Worm (Caenorhabditis elegans): ENCODE measurements around the gene rrf-3.
A peak's percentile ranks its signal among the peaks of the same experiment; 100 is the strongest.

Gene rrf-3

DNA sequence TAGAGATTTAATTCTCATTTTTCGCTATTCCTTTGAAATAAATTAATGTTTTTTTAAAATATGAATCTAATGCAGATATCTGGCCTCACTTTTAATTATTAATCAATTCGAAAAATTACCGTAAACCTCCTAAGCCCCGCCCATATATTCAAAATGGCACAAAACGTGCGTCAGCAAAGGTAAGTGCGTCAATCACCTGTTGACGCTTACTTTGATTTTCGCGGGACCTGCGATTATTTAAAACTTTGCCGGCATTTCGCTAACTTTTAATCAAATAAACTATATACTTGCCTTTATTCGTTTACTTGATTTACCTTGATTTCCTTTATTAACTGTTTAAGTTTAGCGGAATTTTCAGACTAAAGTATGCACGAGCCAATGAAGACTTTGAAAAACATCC lies 4.3 kb upstream of the rrf-3 start, which contains the start of gene pch-2 (continued):
- TF ChIP-seq lsy-12 (tag; optimal IDR thresholded peaks at IDR 0.05), result no peak
- TF ChIP-seq lin-39 (tag; optimal IDR thresholded peaks at IDR 0.05), result peak; percentile 13
- TF ChIP-seq ceh-16 (tag; optimal IDR thresholded peaks at IDR 0.05), result no peak
- TF ChIP-seq pqm-1 (tag; optimal IDR thresholded peaks at IDR 0.05), result no peak
- no peak for TF ChIP-seq ZK546.5 (tag; optimal IDR thresholded peaks at IDR 0.05)
- no peak for TF ChIP-seq sea-2 (GFP tag; optimal IDR thresholded peaks at IDR 0.05)
- TF ChIP-seq pha-4 (tag; optimal IDR thresholded peaks at IDR 0.05), result peak; percentile 59
- TF ChIP-seq daf-12 (tag; optimal IDR thresholded peaks at IDR 0.05), result no peak
- peak; percentile 11 for TF ChIP-seq elt-2 (tag; optimal IDR thresholded peaks at IDR 0.05)

ce11 chrII:8160916-8161315 lies 1.3 kb upstream of the rrf-3 start:
- no peak for TF ChIP-seq ama-1 (optimal IDR thresholded peaks at IDR 0.05)
- TF ChIP-seq elt-1 (tag; optimal IDR thresholded peaks at IDR 0.05), result no peak
- TF ChIP-seq zag-1 (tag; optimal IDR thresholded peaks at IDR 0.05), result no peak
- TF ChIP-seq ZK546.5 (tag; optimal IDR thresholded peaks at IDR 0.05), result no peak
- no peak for TF ChIP-seq egl-5 (tag; optimal IDR thresholded peaks at IDR 0.05)
- TF ChIP-seq nfya-1 (tag; optimal IDR thresholded peaks at IDR 0.05; ENCODE audit: insufficient read depth), result no peak
- TF ChIP-seq ceh-16 (tag; optimal IDR thresholded peaks at IDR 0.05), result no peak
- no peak for TF ChIP-seq elt-3 (tag; optimal IDR thresholded peaks at IDR 0.05)
- no peak for TF ChIP-seq snpc-4 (tag; optimal IDR thresholded peaks at IDR 0.05)
- TF ChIP-seq nhr-11 (tag; optimal IDR thresholded peaks at IDR 0.05), result no peak
- no peak for TF ChIP-seq hmg-11 (tag; optimal IDR thresholded peaks at IDR 0.05)
- no peak for TF ChIP-seq lsy-12 (tag; optimal IDR thresholded peaks at IDR 0.05)
- no peak for TF ChIP-seq jun-1 (tag; optimal IDR thresholded peaks at IDR 0.05)
- no peak for TF ChIP-seq egl-27 (tag; optimal IDR thresholded peaks at IDR 0.05)
- no peak for TF ChIP-seq nhr-77 (tag; optimal IDR thresholded peaks at IDR 0.05)
- TF ChIP-seq daf-12 (tag; optimal IDR thresholded peaks at IDR 0.05), result no peak

DNA sequence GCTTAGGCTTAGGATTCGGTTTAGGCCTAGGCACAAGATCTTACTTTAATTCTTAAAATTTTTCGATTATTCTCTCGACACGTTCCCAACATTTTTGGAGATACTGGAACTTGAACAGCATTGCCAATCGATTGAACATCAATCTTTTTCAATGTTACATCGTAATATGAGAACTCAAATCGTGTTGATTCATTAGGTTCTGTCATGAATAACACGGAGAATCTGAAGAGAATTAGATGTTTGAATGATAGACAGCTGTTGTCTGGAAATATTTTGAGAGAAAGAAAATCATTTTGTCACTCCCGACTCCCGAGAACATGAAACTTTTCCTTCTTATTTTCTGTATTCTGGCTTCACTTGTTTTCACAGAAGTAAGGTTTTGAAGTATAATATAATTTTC lies 7.0 kb downstream of the rrf-3 start, which contains the start of gene T05C12.15:
Gene T05C12.15 (plus strand): TSS at position 301 of the 400 bp plus-strand sequence.
- TF ChIP-seq nhr-67 (tag; optimal IDR thresholded peaks at IDR 0.05) (no peak), ceh-28 (tag; optimal IDR thresholded peaks at IDR 0.05) (no peak), nhr-76 (tag; optimal IDR thresholded peaks at IDR 0.05) (no peak), ztf-11 (tag; optimal IDR thresholded peaks at IDR 0.05) (no peak), nhr-43 (tag; optimal IDR thresholded peaks at IDR 0.05; ENCODE audit: poor library complexity, severe bottlenecking) (no peak), unc-39 (tag; optimal IDR thresholded peaks at IDR 0.05) (no peak), lin-15B (tag; optimal IDR thresholded peaks at IDR 0.05) (no peak), nhr-11 (tag; optimal IDR thresholded peaks at IDR 0.05) (no peak), ztf-4 (tag; optimal IDR thresholded peaks at IDR 0.05) (no peak), aly-2 (tag; optimal IDR thresholded peaks at IDR 0.05) (no peak), snpc-4 (tag; optimal IDR thresholded peaks at IDR 0.05) (no peak), nhr-77 (tag; optimal IDR thresholded peaks at IDR 0.05) (no peak)

DNA sequence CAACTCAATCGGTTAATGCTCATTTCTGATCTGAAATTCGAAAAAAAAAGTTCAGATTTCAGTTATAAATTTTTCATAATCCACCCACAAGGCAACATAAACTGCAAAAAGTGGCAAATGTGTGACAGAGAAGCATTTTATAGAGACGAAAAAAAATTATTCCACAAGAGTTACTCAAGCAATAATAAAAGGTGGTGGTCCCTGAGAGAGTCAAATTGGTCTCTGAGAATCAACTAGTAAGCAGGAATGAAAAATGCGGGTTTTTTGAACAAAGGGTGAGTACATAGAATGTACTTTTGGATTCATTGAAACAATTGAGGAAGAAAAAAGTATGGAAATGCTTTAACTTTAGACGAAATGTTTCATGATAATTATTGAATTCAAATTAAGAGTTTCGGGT lies 8.1 kb downstream of the rrf-3 start, which contains the start of gene T05C12.11:
Gene T05C12.11 (minus strand): TSS at position 101 of the 400 bp plus-strand sequence.
- TF ChIP-seq unc-62 (GFP tag; optimal IDR thresholded peaks at IDR 0.05) (no peak), nhr-43 (tag; optimal IDR thresholded peaks at IDR 0.05; ENCODE audit: poor library complexity, severe bottlenecking) (no peak), pha-4 (tag; optimal IDR thresholded peaks at IDR 0.05) (no peak), daf-12 (tag; optimal IDR thresholded peaks at IDR 0.05) (no peak), sea-2 (GFP tag; optimal IDR thresholded peaks at IDR 0.05) (no peak), ztf-11 (tag; optimal IDR thresholded peaks at IDR 0.05) (no peak), hmg-11 (tag; optimal IDR thresholded peaks at IDR 0.05) (no peak)

DNA sequence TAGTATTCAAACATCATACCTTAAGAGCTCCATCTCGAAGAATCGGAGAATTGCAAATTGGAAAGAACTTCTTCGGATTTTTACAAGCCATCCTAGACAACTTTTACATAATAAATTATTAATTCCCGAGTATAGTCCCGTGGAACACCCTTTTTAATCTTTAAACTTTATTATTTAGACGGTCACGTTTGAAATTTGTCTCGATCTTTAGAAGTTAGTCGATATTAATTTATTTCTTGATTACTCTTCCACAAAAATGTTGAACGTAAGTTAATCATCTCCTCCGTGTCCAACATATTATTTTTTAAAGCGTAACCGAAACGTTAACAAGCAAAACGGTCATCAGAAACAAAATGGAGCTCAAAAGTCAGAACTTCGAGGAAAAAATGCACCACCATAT lies 11.2 kb downstream of the rrf-3 start, which contains the start of the genes decr-1.3 and T05C12.1:
Gene decr-1.3 (minus strand): TSS at position 101 of the 400 bp plus-strand sequence.
Gene T05C12.1 (plus strand): TSS at position 232 of the 400 bp plus-strand sequence.
- TF ChIP-seq ztf-4 (tag; optimal IDR thresholded peaks at IDR 0.05), result no peak
- TF ChIP-seq nhr-12 (tag; optimal IDR thresholded peaks at IDR 0.05), result no peak
- TF ChIP-seq unc-39 (tag; optimal IDR thresholded peaks at IDR 0.05), result no peak
- TF ChIP-seq lin-39 (tag; optimal IDR thresholded peaks at IDR 0.05), result no peak
- no peak for TF ChIP-seq elt-3 (tag; optimal IDR thresholded peaks at IDR 0.05)
- no peak for TF ChIP-seq hmg-11 (tag; optimal IDR thresholded peaks at IDR 0.05)
- no peak for TF ChIP-seq ceh-9 (tag; optimal IDR thresholded peaks at IDR 0.05)

Data from whole organism, L3 larva.